Fruit fly (Drosophila melanogaster): Measurements from ENCODE around the gene orion.

dm6 chrX:7973325-7973954 is 26.7 kb upstream of the orion start:
- no peak for TF ChIP-seq Hr78 (GFP tag; optimal IDR thresholded peaks at IDR 0.05)
- no peak for TF ChIP-seq br (GFP tag; optimal IDR thresholded peaks at IDR 0.05)
- no peak for TF ChIP-seq woc (GFP tag; optimal IDR thresholded peaks at IDR 0.05)
- TF ChIP-seq rgr (GFP tag; optimal IDR thresholded peaks at IDR 0.05) = no peak
- TF ChIP-seq pan (optimal IDR thresholded peaks at IDR 0.05) = no peak
- TF ChIP-seq Rel (GFP tag; optimal IDR thresholded peaks at IDR 0.05) = no peak
- TF ChIP-seq Rel (tag; optimal IDR thresholded peaks at IDR 0.05) = no peak
- TF ChIP-seq dmrt93B (GFP tag; optimal IDR thresholded peaks at IDR 0.05) = no peak
- no peak for TF ChIP-seq CG32264 (GFP tag; optimal IDR thresholded peaks at IDR 0.05)
- TF ChIP-seq usp (GFP tag; optimal IDR thresholded peaks at IDR 0.05) = no peak
- peak; percentile 38 for TF ChIP-seq Jra (GFP tag; optimal IDR thresholded peaks at IDR 0.05)
- peak; percentile 20 for TF ChIP-seq h (GFP tag; optimal IDR thresholded peaks at IDR 0.05)
- TF ChIP-seq Dif (GFP tag; optimal IDR thresholded peaks at IDR 0.05; ENCODE audit: partially characterized antibody) = no peak
- peak; percentile 61 for TF ChIP-seq psq (GFP tag; optimal IDR thresholded peaks at IDR 0.05)

Data from whole organism, wandering third instar larva.